Worm (Caenorhabditis elegans) whole organism, late embryonic: Measurements from ENCODE around the gene T24C12.3.

ENCODE experiments used
- T23F11.4 ChIP-seq: fragments of 200-800 bp; sonication (Bioruptor generic); optimal IDR thresholded peaks from 2 replicates; lab custom pipeline; 2018; ENCODE audit warnings: mild to moderate bottlenecking, missing genetic modification characterization, missing compliant biosample characterization
- ama-1 ChIP-seq: fragments of 150-350 bp; optimal IDR thresholded peaks from 2 replicates; lab custom pipeline; 2014
- fax-1 ChIP-seq: sonication (generic microtip); optimal IDR thresholded peaks from 2 replicates; lab custom pipeline; 2016; ENCODE audit warnings: missing genotype, missing genetic modification characterization, missing compliant biosample characterization
- nfya-1 ChIP-seq: sonication (generic microtip); optimal IDR thresholded peaks from 2 replicates; lab custom pipeline; 2017; ENCODE audit warnings: missing genetic modification characterization, mild to moderate bottlenecking, missing compliant biosample characterization, antibody characterized with exemption, moderate library complexity
- nhr-11 ChIP-seq: fragments of 150-350 bp; optimal IDR thresholded peaks from 2 replicates; lab custom pipeline; 2014; ENCODE audit warnings: missing biosample characterization, missing genetic modification characterization
- pag-3 ChIP-seq: sonication (generic microtip); optimal IDR thresholded peaks from 2 replicates; lab custom pipeline; 2016; ENCODE audit warnings: missing compliant biosample characterization, missing genetic modification characterization, borderline replicate concordance
- rnt-1 ChIP-seq: sonication (generic microtip); optimal IDR thresholded peaks from 2 replicates; lab custom pipeline; 2016; ENCODE audit warnings: missing genetic modification characterization, missing compliant biosample characterization
- tbx-2 ChIP-seq: sonication (generic microtip); optimal IDR thresholded peaks from 2 replicates; lab custom pipeline; 2016; ENCODE audit warnings: missing genetic modification characterization, missing compliant biosample characterization
- ttx-3 ChIP-seq: sonication (generic microtip); optimal IDR thresholded peaks from 2 replicates; lab custom pipeline; 2016; ENCODE audit warnings: missing genetic modification reagents, missing genetic modification characterization, missing compliant biosample characterization
- unc-3 ChIP-seq, 2 experiments: fragments of 200-800 bp in 1 of 2; sonication (Bioruptor generic) in 1 of 2; sonication (generic microtip) in 1 of 2; conservative IDR thresholded peaks in 1 of 2; optimal IDR thresholded peaks in 1 of 2; 2 replicates each; pipeline versions ENCODE4 v1.3.6 to Lab custom; 2016 to 2022; ENCODE audit warnings: missing compliant biosample characterization in 2 of 2, missing genetic modification characterization in 2 of 2, missing genetic modification reagents in 1 of 2
- unc-55 ChIP-seq: sonication (generic microtip); optimal IDR thresholded peaks from 2 replicates; lab custom pipeline; 2017; ENCODE audit warnings: missing biosample characterization, missing genetic modification reagents, missing genetic modification characterization
- unc-86 ChIP-seq: sonication (generic microtip); optimal IDR thresholded peaks from 2 replicates; lab custom pipeline; 2016; ENCODE audit warnings: missing genetic modification characterization, missing compliant biosample characterization
- ztf-16 ChIP-seq: sonication (generic microtip); optimal IDR thresholded peaks from 2 replicates; lab custom pipeline; 2017; ENCODE audit warnings: missing genetic modification characterization, missing compliant biosample characterization

DNA sequence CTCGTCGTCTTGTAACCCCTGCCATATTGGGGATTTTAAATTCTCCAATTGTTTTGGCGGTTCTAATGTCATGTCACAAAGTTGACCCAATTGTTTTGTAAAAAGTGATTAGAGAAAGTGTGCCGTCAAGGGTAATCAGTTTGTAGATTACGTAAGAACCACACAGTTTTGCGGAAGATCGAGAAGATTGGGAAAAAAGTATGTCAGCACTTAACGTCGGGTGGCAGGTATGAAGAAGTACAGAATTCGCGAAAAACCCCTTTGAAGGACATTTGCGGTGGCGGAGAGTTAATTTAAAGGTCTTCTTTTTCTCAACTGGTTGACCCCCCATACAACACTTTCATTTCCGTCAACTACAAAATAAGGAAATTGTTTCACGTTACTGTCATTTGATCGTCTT, 4.7 kb upstream of the T24C12.3 start:
- TF ChIP-seq nfya-1, result no peak
- TF ChIP-seq T23F11.4 (GFP tag; lab: Kevin White, UChicago), result no peak
- no peak for TF ChIP-seq ama-1
- no peak for TF ChIP-seq rnt-1 (tag; lab: Kevin White, UChicago)
- no peak for TF ChIP-seq pag-3 (tag; lab: Kevin White, UChicago)
- no peak for TF ChIP-seq unc-86 (tag; lab: Kevin White, UChicago)
- no peak for TF ChIP-seq nhr-11 (tag; lab: Kevin White, UChicago)
- no peak for TF ChIP-seq unc-3 (GFP tag; conservative IDR thresholded peaks at IDR 0.05; lab: Robert Waterston, UW)
- TF ChIP-seq unc-3 (tag; optimal IDR thresholded peaks at IDR 0.05; lab: Kevin White, UChicago), result no peak
- no peak for TF ChIP-seq tbx-2 (tag; lab: Kevin White, UChicago)
- TF ChIP-seq ttx-3 (tag; lab: Kevin White, UChicago), result no peak
- TF ChIP-seq unc-55, result no peak
- TF ChIP-seq fax-1 (tag; lab: Kevin White, UChicago), result no peak
- TF ChIP-seq ztf-16, result no peak
